Fruit fly (Drosophila melanogaster) whole organism, embryonic: ENCODE data around the gene Cyp6d4.

Source experiments
- ATbp ChIP-seq: fragments of 200-800 bp; sonication (Bioruptor generic); optimal IDR thresholded peaks from 2 replicates; lab custom pipeline; 2017; ENCODE audit warnings: missing biosample characterization, mild to moderate bottlenecking, missing genetic modification characterization, missing genetic modification reagents
- Abd-B ChIP-seq: fragments of 200-800 bp; sonication (Bioruptor generic); optimal IDR thresholded peaks from 2 replicates; lab custom pipeline; 2018; ENCODE audit warnings: missing biosample characterization, mild to moderate bottlenecking, missing genetic modification characterization, moderate library complexity
- B-H2 ChIP-seq: fragments of 200-800 bp; sonication (Bioruptor generic); optimal IDR thresholded peaks from 2 replicates; lab custom pipeline; 2018; ENCODE audit warnings: missing biosample characterization, mild to moderate bottlenecking, missing genetic modification characterization
- CG11695 ChIP-seq: fragments of 200-800 bp; sonication (Bioruptor generic); IDR thresholded peaks from 3 replicates; pipeline ENCODE4 v1.3.6; 2022; ENCODE audit warnings: missing biosample characterization, missing genetic modification characterization
- CG12104 ChIP-seq: fragments of 200-800 bp; sonication (Bioruptor generic); optimal IDR thresholded peaks from 3 replicates; lab custom pipeline; 2016; ENCODE audit warnings: missing biosample characterization, missing genetic modification characterization
- CG12769 ChIP-seq: fragments of 200-800 bp; sonication (Bioruptor generic); optimal IDR thresholded peaks from 2 replicates; lab custom pipeline; 2019; ENCODE audit warnings: missing biosample characterization, mild to moderate bottlenecking, missing genetic modification characterization, moderate library complexity
- CG12942 ChIP-seq: fragments of 200-800 bp; sonication (Bioruptor generic); optimal IDR thresholded peaks from 3 replicates; lab custom pipeline; 2016; ENCODE audit warnings: missing biosample characterization, missing genetic modification characterization
- CG13894 ChIP-seq: fragments of 200-800 bp; sonication (Bioruptor generic); optimal IDR thresholded peaks from 3 replicates; lab custom pipeline; 2018; ENCODE audit warnings: missing biosample characterization, mild to moderate bottlenecking, missing genetic modification characterization, moderate library complexity
- CG14441 ChIP-seq: fragments of 200-800 bp; sonication (Bioruptor generic); IDR thresholded peaks from 2 replicates; pipeline ENCODE4 v1.3.6; 2022; ENCODE audit warnings: missing biosample characterization, missing genetic modification characterization
- CG14710 ChIP-seq: fragments of 200-800 bp; sonication (Bioruptor generic); optimal IDR thresholded peaks from 3 replicates; lab custom pipeline; 2019; ENCODE audit warnings: missing biosample characterization, mild to moderate bottlenecking, missing genetic modification characterization, moderate library complexity
- CG1529 ChIP-seq: fragments of 200-800 bp; sonication (Bioruptor generic); optimal IDR thresholded peaks from 3 replicates; lab custom pipeline; 2018; ENCODE audit warnings: missing biosample characterization, missing genetic modification characterization
- CG1647 ChIP-seq: fragments of 200-800 bp; sonication (Bioruptor generic); optimal IDR thresholded peaks from 3 replicates; lab custom pipeline; 2016; ENCODE audit warnings: missing biosample characterization, missing genetic modification characterization
- CG16815 ChIP-seq: fragments of 200-800 bp; sonication (Bioruptor generic); optimal IDR thresholded peaks from 3 replicates; lab custom pipeline; 2017; ENCODE audit warnings: missing biosample characterization, mild to moderate bottlenecking, missing genetic modification characterization
- CG17361 ChIP-seq: fragments of 200-800 bp; sonication (Bioruptor generic); IDR thresholded peaks from 3 replicates; pipeline ENCODE4 v1.3.6; 2022; ENCODE audit warnings: missing biosample characterization, missing genetic modification characterization
- CG1792 ChIP-seq: fragments of 200-800 bp; sonication (Bioruptor generic); optimal IDR thresholded peaks from 2 replicates; lab custom pipeline; 2016; ENCODE audit warnings: missing biosample characterization, missing genetic modification characterization
- CG31441 ChIP-seq: fragments of 200-800 bp; sonication (Bioruptor generic); IDR thresholded peaks from 2 replicates; pipeline ENCODE4 v1.3.6; 2022; ENCODE audit warnings: missing biosample characterization, missing genetic modification characterization
- CG34376 ChIP-seq: fragments of 200-800 bp; sonication (Bioruptor generic); optimal IDR thresholded peaks from 2 replicates; lab custom pipeline; 2018; ENCODE audit warnings: missing biosample characterization, mild to moderate bottlenecking, missing genetic modification characterization
- CG3726 ChIP-seq: fragments of 200-800 bp; sonication (Bioruptor generic); IDR thresholded peaks from 3 replicates; pipeline ENCODE4, ENCODE4 v1.3.6; 2022; ENCODE audit warnings: missing biosample characterization, missing genetic modification characterization
- CG3847 ChIP-seq: fragments of 200-800 bp; sonication (Bioruptor generic); IDR thresholded peaks from 2 replicates; pipeline ENCODE4 v1.3.6; 2022; ENCODE audit warnings: missing biosample characterization, missing genetic modification characterization
- CG8388 ChIP-seq: fragments of 200-800 bp; sonication (Bioruptor generic); optimal IDR thresholded peaks from 2 replicates; lab custom pipeline; 2019; ENCODE audit warnings: missing biosample characterization, mild to moderate bottlenecking, missing genetic modification characterization, moderate library complexity
- CG9817 ChIP-seq: fragments of 200-800 bp; sonication (Bioruptor generic); optimal IDR thresholded peaks from 2 replicates; lab custom pipeline; 2018; ENCODE audit warnings: missing biosample characterization, mild to moderate bottlenecking, missing genetic modification characterization, moderate library complexity
- CG9932 ChIP-seq: fragments of 200-800 bp; sonication (Bioruptor generic); IDR thresholded peaks from 2 replicates; pipeline ENCODE4 v1.3.6; 2022; ENCODE audit warnings: missing biosample characterization, missing genetic modification characterization
- D ChIP-seq, 2 experiments: fragments of 200-800 bp in 1 of 2; fragments of >200 bp in 1 of 2; sonication (Bioruptor generic) in 1 of 2; optimal IDR thresholded peaks; 2 replicates in 1 of 2; 3 replicates in 1 of 2; lab custom pipeline; 2017; ENCODE audit warnings: mild to moderate bottlenecking in 1 of 2, missing biosample characterization in 1 of 2, missing genetic modification characterization in 1 of 2, missing genetic modification reagents in 1 of 2
- Elba2 ChIP-seq: fragments of 200-800 bp; sonication (Bioruptor generic); optimal IDR thresholded peaks from 3 replicates; lab custom pipeline; 2016; ENCODE audit warnings: missing biosample characterization, missing genetic modification characterization
- H15 ChIP-seq: fragments of 200-800 bp; sonication (Bioruptor generic); IDR thresholded peaks from 3 replicates; pipeline ENCODE4 v1.3.6; 2022; ENCODE audit warnings: missing biosample characterization, missing genetic modification characterization
- Hmr ChIP-seq: fragments of 200-800 bp; sonication (Bioruptor generic); optimal IDR thresholded peaks from 3 replicates; lab custom pipeline; 2017; ENCODE audit warnings: mild to moderate bottlenecking, missing biosample characterization, missing genetic modification reagents, missing genetic modification characterization
- Hr51 ChIP-seq, 2 experiments: fragments of 200-800 bp; sonication (Bioruptor generic); optimal IDR thresholded peaks; 2 replicates in 1 of 2; 3 replicates in 1 of 2; lab custom pipeline; 2016 to 2018; ENCODE audit warnings: missing biosample characterization in 2 of 2, missing genetic modification characterization in 2 of 2, mild to moderate bottlenecking in 1 of 2, moderate library complexity in 1 of 2
- Hsf ChIP-seq: fragments of 200-800 bp; sonication (Bioruptor generic); optimal IDR thresholded peaks from 3 replicates; lab custom pipeline; 2016; ENCODE audit warnings: missing biosample characterization, missing genetic modification characterization
- MESR4 ChIP-seq: fragments of 200-800 bp; sonication (Bioruptor generic); optimal IDR thresholded peaks from 2 replicates; lab custom pipeline; 2018; ENCODE audit warnings: missing biosample characterization, mild to moderate bottlenecking, missing genetic modification characterization, moderate library complexity
- NC2β ChIP-seq: fragments of 200-800 bp; sonication (Bioruptor generic); optimal IDR thresholded peaks from 2 replicates; lab custom pipeline; 2016; ENCODE audit warnings: missing biosample characterization, missing genetic modification characterization
- Six4 ChIP-seq: fragments of 200-800 bp; sonication (Bioruptor generic); optimal IDR thresholded peaks from 2 replicates; lab custom pipeline; 2016; ENCODE audit warnings: missing biosample characterization, missing genetic modification characterization
- Sry-δ ChIP-seq: fragments of 200-800 bp; sonication (Bioruptor generic); optimal IDR thresholded peaks from 2 replicates; lab custom pipeline; 2016; ENCODE audit warnings: missing biosample characterization, missing genetic modification characterization
- Usf ChIP-seq: fragments of 200-800 bp; sonication (Bioruptor generic); optimal IDR thresholded peaks from 2 replicates; lab custom pipeline; 2017; ENCODE audit warnings: missing genotype, missing biosample characterization, missing genetic modification characterization
- aop ChIP-seq: fragments of 200-800 bp; sonication (Bioruptor generic); IDR thresholded peaks from 2 replicates; pipeline ENCODE4 v1.3.6; 2022; ENCODE audit warnings: missing biosample characterization, missing genetic modification characterization
- bab2 ChIP-seq: fragments of 200-800 bp; sonication (Bioruptor generic); optimal IDR thresholded peaks from 2 replicates; lab custom pipeline; 2016; ENCODE audit warnings: missing biosample characterization, missing genetic modification characterization
- chif ChIP-seq, 2 experiments: fragments of 200-800 bp; sonication (Bioruptor generic); optimal IDR thresholded peaks; 3 replicates each; lab custom pipeline; 2016; ENCODE audit warnings: missing biosample characterization in 2 of 2, missing genetic modification characterization in 2 of 2
- croc ChIP-seq: fragments of 200-800 bp; sonication (Bioruptor generic); conservative IDR thresholded peaks from 3 replicates; pipeline ENCODE4 v1.3.6; 2022; ENCODE audit warnings: missing biosample characterization, missing genetic modification characterization
- exex ChIP-seq: fragments of 200-800 bp; sonication (Bioruptor generic); optimal IDR thresholded peaks from 4 replicates; lab custom pipeline; 2018; ENCODE audit warnings: missing biosample characterization, mild to moderate bottlenecking, missing genetic modification characterization, moderate library complexity
- hkb ChIP-seq, 2 experiments: fragments of 200-800 bp in 1 of 2; fragments of >200 bp in 1 of 2; sonication (Bioruptor generic) in 1 of 2; IDR thresholded peaks in 1 of 2; optimal IDR thresholded peaks in 1 of 2; 2 replicates each; pipeline versions ENCODE4 v1.3.6 to Lab custom; 2017 to 2022; ENCODE audit warnings: missing biosample characterization in 1 of 2, missing genetic modification characterization in 1 of 2
- jigr1 ChIP-seq: fragments of 200-800 bp; sonication (Bioruptor generic); IDR thresholded peaks from 3 replicates; pipeline ENCODE4 v1.3.6; 2022; ENCODE audit warnings: missing biosample characterization, missing genetic modification characterization
- maf-S ChIP-seq: fragments of 200-800 bp; sonication (Bioruptor generic); optimal IDR thresholded peaks from 2 replicates; lab custom pipeline; 2016; ENCODE audit warnings: missing biosample characterization, missing genetic modification characterization
- nerfin-1 ChIP-seq: fragments of 200-800 bp; sonication (Bioruptor generic); optimal IDR thresholded peaks from 3 replicates; lab custom pipeline; 2019; ENCODE audit warnings: missing biosample characterization, mild to moderate bottlenecking, missing genetic modification characterization, moderate library complexity
- onecut ChIP-seq: fragments of 200-800 bp; sonication (Bioruptor generic); IDR thresholded peaks from 2 replicates; pipeline ENCODE4 v1.3.6; 2022; ENCODE audit warnings: missing biosample characterization, missing genetic modification characterization
- pb ChIP-seq: fragments of 200-800 bp; sonication (Bioruptor generic); optimal IDR thresholded peaks from 3 replicates; lab custom pipeline; 2016; ENCODE audit warnings: missing biosample characterization, missing genetic modification characterization
- sc ChIP-seq, 3 experiments: fragments of >200 bp in 2 of 3; fragments of 200-800 bp in 1 of 3; sonication (Bioruptor generic) in 1 of 3; optimal IDR thresholded peaks; 2 replicates in 2 of 3; 3 replicates in 1 of 3; lab custom pipeline; 2017; ENCODE audit warnings: mild to moderate bottlenecking in 1 of 3, missing biosample characterization in 1 of 3, missing genetic modification characterization in 1 of 3, missing genetic modification reagents in 1 of 3
- sens ChIP-seq: fragments of 200-800 bp; sonication (Bioruptor generic); peaks from one replicate; lab custom pipeline; 2016; ENCODE audit warnings: missing biosample characterization, missing genetic modification characterization
- sens-2 ChIP-seq: fragments of 200-800 bp; sonication (Bioruptor generic); IDR thresholded peaks from 2 replicates; pipeline ENCODE4 v1.3.6; 2022; ENCODE audit warnings: missing biosample characterization, missing genetic modification characterization
- shn ChIP-seq: fragments of 200-800 bp; sonication (Bioruptor generic); optimal IDR thresholded peaks from 3 replicates; lab custom pipeline; 2016; ENCODE audit warnings: missing biosample characterization, missing genetic modification characterization
- yki ChIP-seq: fragments of >200 bp; optimal IDR thresholded peaks from 3 replicates; lab custom pipeline; 2018

Gene Cyp6d4

dm6 chr3R:22664274-22664673 is 33.8 kb upstream of the Cyp6d4 start (continued):
- TF ChIP-seq CG13894 (tag; lab: Kevin White, UChicago) (no peak), CG34376 (GFP tag; lab: Kevin White, UChicago) (no peak), CG17361 (GFP tag; lab: Robert Waterston, UW) (0 out of 3 replicates have a peak, but pooled peaks have one; percentile 22), sc (optimal IDR thresholded peaks at IDR 0.05; lab: Kevin White, UChicago) (no peak), sc (GFP tag; optimal IDR thresholded peaks at IDR 0.05; lab: Kevin White, UChicago) (peak; percentile 30), exex (tag; lab: Kevin White, UChicago) (no peak), CG11695 (0 out of 3 replicates have a peak, but pooled peaks have one; percentile 23), D (optimal IDR thresholded peaks at IDR 0.05; lab: Kevin White, UChicago) (no peak), D (GFP tag; optimal IDR thresholded peaks at IDR 0.05; lab: Kevin White, UChicago) (peak; percentile 29), CG1529 (GFP tag; lab: Kevin White, UChicago) (peak; percentile 9), CG31441 (peak; percentile 23; the same call in 1 of the 2 replicates), CG14710 (peak; percentile 0), B-H2 (GFP tag; lab: Kevin White, UChicago) (no peak), Six4 (GFP tag; lab: Kevin White, UChicago) (peak; percentile 10), Hsf (peak; percentile 41), CG1792 (GFP tag; lab: Kevin White, UChicago) (no peak), sens (peak; percentile 89), chif (GFP tag; optimal IDR thresholded peaks at IDR 0.05; lab: Kevin White, UChicago) (peak; percentile 11 to 52), CG12942 (GFP tag; lab: Kevin White, UChicago) (peak; percentile 52), jigr1 (GFP tag; lab: Robert Waterston, UW) (0 out of 3 replicates have a peak, but pooled peaks have one; percentile 31), Elba2 (no peak), maf-S (GFP tag; lab: Kevin White, UChicago) (peak; percentile 3), sens-2 (peak; percentile 27; the same call in 1 of the 2 replicates), ATbp (GFP tag; lab: Kevin White, UChicago) (peak; percentile 66), CG14441 (GFP tag; lab: Robert Waterston, UW) (peak; percentile 44), CG12769 (tag; lab: Kevin White, UChicago) (peak; percentile 26), aop (no peak), yki (no peak), Hmr (GFP tag; lab: Kevin White, UChicago) (peak; percentile 14), pb (GFP tag; lab: Kevin White, UChicago) (peak; percentile 44), shn (GFP tag; lab: Kevin White, UChicago) (peak; percentile 21), onecut (peak; percentile 26; the same call in 1 of the 2 replicates), MESR4 (GFP tag; lab: Kevin White, UChicago) (no peak), CG16815 (GFP tag; lab: Kevin White, UChicago) (no peak), CG9817 (tag; lab: Kevin White, UChicago) (peak; percentile 28), hkb (optimal IDR thresholded peaks at IDR 0.05; lab: Kevin White, UChicago) (no peak), hkb (GFP tag; IDR thresholded peaks at IDR 0.05; lab: Robert Waterston, UW) (peak; percentile 61; the same call in 1 of the 2 replicates), CG9932 (GFP tag; lab: Robert Waterston, UW) (peak; percentile 15; the same call in 1 of the 2 replicates), bab2 (GFP tag; lab: Kevin White, UChicago) (peak; percentile 44), nerfin-1 (tag; lab: Kevin White, UChicago) (no peak), CG3726 (GFP tag; lab: Robert Waterston, UW) (no peak), NC2β (GFP tag; lab: Kevin White, UChicago) (peak; percentile 32), Hr51 (GFP tag; optimal IDR thresholded peaks at IDR 0.05; lab: Kevin White, UChicago) (peak in 1 of 2 experiments; percentile 39), Abd-B (GFP tag; lab: Kevin White, UChicago) (peak; percentile 36), Usf (GFP tag; lab: Kevin White, UChicago) (no peak), H15 (GFP tag; lab: Robert Waterston, UW) (0 out of 3 replicates have a peak, but pooled peaks have one; percentile 38), CG12104 (GFP tag; lab: Kevin White, UChicago) (no peak), CG3847 (peak; percentile 36; the same call in 1 of the 2 replicates), croc (GFP tag; lab: Robert Waterston, UW) (peak; percentile 20; the same call in 2 of the 3 replicates), CG8388 (GFP tag; lab: Kevin White, UChicago) (peak; percentile 33), CG1647 (GFP tag; lab: Kevin White, UChicago) (no peak), Sry-δ (peak; percentile 2)
